Fruit fly (Drosophila melanogaster) whole organism, embryonic: ENCODE measurements around the gene CG6431.

ENCODE experiments used
- Ada2b ChIP-seq: fragments of 200-800 bp; sonication (Bioruptor generic); IDR thresholded peaks from 2 replicates; pipeline ENCODE4 v1.3.6; 2022; ENCODE audit warnings: missing biosample characterization, missing genetic modification characterization
- Atf6 ChIP-seq: fragments of 200-800 bp; sonication (Bioruptor generic); IDR thresholded peaks from 2 replicates; pipeline ENCODE4 v1.3.6; 2022; ENCODE audit warnings: missing biosample characterization, missing genetic modification characterization
- BtbVII ChIP-seq: fragments of 200-800 bp; sonication (Bioruptor generic); optimal IDR thresholded peaks from 3 replicates; lab custom pipeline; 2017; ENCODE audit warnings: missing biosample characterization, mild to moderate bottlenecking, missing genetic modification characterization
- CG12391 ChIP-seq: fragments of 200-800 bp; sonication (Bioruptor generic); optimal IDR thresholded peaks from 3 replicates; lab custom pipeline; 2018; ENCODE audit warnings: missing biosample characterization, mild to moderate bottlenecking, missing genetic modification characterization, moderate library complexity
- CG13424 ChIP-seq: fragments of 200-800 bp; sonication (Bioruptor generic); optimal IDR thresholded peaks from 2 replicates; lab custom pipeline; 2019; ENCODE audit warnings: missing biosample characterization, mild to moderate bottlenecking, missing genetic modification characterization, moderate library complexity
- CG14441 ChIP-seq: fragments of 200-800 bp; sonication (Bioruptor generic); IDR thresholded peaks from 2 replicates; pipeline ENCODE4 v1.3.6; 2022; ENCODE audit warnings: missing biosample characterization, missing genetic modification characterization
- CG15514 ChIP-seq: fragments of 200-800 bp; sonication (Bioruptor generic); optimal IDR thresholded peaks from 3 replicates; lab custom pipeline; 2017; ENCODE audit warnings: missing biosample characterization, missing genetic modification characterization, mild to moderate bottlenecking, moderate library complexity, missing genetic modification reagents
- CG1603 ChIP-seq: fragments of 200-800 bp; sonication (Bioruptor generic); optimal IDR thresholded peaks from 2 replicates; lab custom pipeline; 2019; ENCODE audit warnings: missing biosample characterization, mild to moderate bottlenecking, missing genetic modification characterization, moderate library complexity
- CG17568 ChIP-seq: fragments of 200-800 bp; sonication (Bioruptor generic); optimal IDR thresholded peaks from 2 replicates; lab custom pipeline; 2018; ENCODE audit warnings: missing biosample characterization, mild to moderate bottlenecking, missing genetic modification characterization, moderate library complexity
- CG2120 ChIP-seq: fragments of 200-800 bp; sonication (Bioruptor generic); optimal IDR thresholded peaks from 3 replicates; lab custom pipeline; 2016; ENCODE audit warnings: missing biosample characterization, missing genetic modification characterization
- CG2712 ChIP-seq: fragments of 200-800 bp; optimal IDR thresholded peaks from 3 replicates; lab custom pipeline; 2019; ENCODE audit warnings: missing biosample characterization, mild to moderate bottlenecking, missing genetic modification characterization, moderate library complexity
- CG3065 ChIP-seq: fragments of 200-800 bp; sonication (Bioruptor generic); optimal IDR thresholded peaks from 2 replicates; lab custom pipeline; 2016; ENCODE audit warnings: missing biosample characterization, missing genetic modification characterization
- CG32767 ChIP-seq: fragments of 200-800 bp; sonication (Bioruptor generic); IDR thresholded peaks from 2 replicates; pipeline ENCODE4 v1.3.6; 2022; ENCODE audit warnings: missing biosample characterization, missing genetic modification characterization
- CG3847 ChIP-seq: fragments of 200-800 bp; sonication (Bioruptor generic); IDR thresholded peaks from 2 replicates; pipeline ENCODE4 v1.3.6; 2022; ENCODE audit warnings: missing biosample characterization, missing genetic modification characterization
- CG3995 ChIP-seq: fragments of 200-800 bp; sonication (Bioruptor generic); optimal IDR thresholded peaks from 3 replicates; lab custom pipeline; 2016; ENCODE audit warnings: missing biosample characterization, missing genetic modification characterization
- CG42726 ChIP-seq: fragments of 200-800 bp; sonication (Bioruptor generic); IDR thresholded peaks from 2 replicates; pipeline ENCODE4 v1.3.6; 2022; ENCODE audit warnings: missing biosample characterization, missing genetic modification characterization; ENCODE audit not compliant: partially characterized antibody
- CG4730 ChIP-seq: fragments of 200-800 bp; sonication (Bioruptor generic); IDR thresholded peaks from 2 replicates; pipeline ENCODE4 v1.3.6; 2022; ENCODE audit warnings: missing biosample characterization, missing genetic modification characterization
- CG6791 ChIP-seq: fragments of 200-800 bp; sonication (Bioruptor generic); IDR thresholded peaks from 3 replicates; pipeline ENCODE4 v1.3.6; 2022; ENCODE audit warnings: missing biosample characterization, missing genetic modification characterization; ENCODE audit not compliant: partially characterized antibody
- CG7357 ChIP-seq: fragments of 200-800 bp; sonication (Bioruptor generic); IDR thresholded peaks from 3 replicates; pipeline ENCODE4 v1.3.6; 2022; ENCODE audit warnings: missing biosample characterization, missing genetic modification characterization
- CG8359 ChIP-seq: fragments of 200-800 bp; sonication (Bioruptor generic); optimal IDR thresholded peaks from 2 replicates; lab custom pipeline; 2017; ENCODE audit warnings: missing biosample characterization, mild to moderate bottlenecking, missing genetic modification characterization, borderline replicate concordance
- CG8388 ChIP-seq: fragments of 200-800 bp; sonication (Bioruptor generic); optimal IDR thresholded peaks from 2 replicates; lab custom pipeline; 2019; ENCODE audit warnings: missing biosample characterization, mild to moderate bottlenecking, missing genetic modification characterization, moderate library complexity
- CG9797 ChIP-seq: fragments of 200-800 bp; sonication (Bioruptor generic); optimal IDR thresholded peaks from 3 replicates; lab custom pipeline; 2018; ENCODE audit warnings: missing biosample characterization, mild to moderate bottlenecking, missing genetic modification characterization
- CG9817 ChIP-seq: fragments of 200-800 bp; sonication (Bioruptor generic); optimal IDR thresholded peaks from 2 replicates; lab custom pipeline; 2018; ENCODE audit warnings: missing biosample characterization, mild to moderate bottlenecking, missing genetic modification characterization, moderate library complexity
- Deaf1 ChIP-seq: fragments of 200-800 bp; optimal IDR thresholded peaks from 3 replicates; lab custom pipeline; 2019; ENCODE audit warnings: missing biosample characterization, mild to moderate bottlenecking, missing genetic modification characterization, moderate library complexity
- Eip74EF ChIP-seq, 2 experiments: fragments of 200-800 bp in 1 of 2; fragments of >200 bp in 1 of 2; sonication (Bioruptor generic) in 1 of 2; optimal IDR thresholded peaks; 2 replicates each; lab custom pipeline; 2017 to 2019; ENCODE audit warnings: missing biosample characterization in 2 of 2, missing genetic modification characterization in 2 of 2, mild to moderate bottlenecking in 1 of 2, moderate library complexity in 1 of 2
- Ets65A ChIP-seq: fragments of 200-800 bp; sonication (Bioruptor generic); peaks from one replicate; lab custom pipeline; 2016; ENCODE audit warnings: missing biosample characterization, missing genetic modification characterization
- Fer2 ChIP-seq: fragments of 200-800 bp; sonication (Bioruptor generic); optimal IDR thresholded peaks from 2 replicates; lab custom pipeline; 2018; ENCODE audit warnings: missing biosample characterization, mild to moderate bottlenecking, missing genetic modification characterization, moderate library complexity
- Fer3 ChIP-seq: fragments of 200-800 bp; sonication (Bioruptor generic); optimal IDR thresholded peaks from 2 replicates; lab custom pipeline; 2018; ENCODE audit warnings: missing biosample characterization, mild to moderate bottlenecking, missing genetic modification characterization, moderate library complexity
- H15 ChIP-seq: fragments of 200-800 bp; sonication (Bioruptor generic); IDR thresholded peaks from 3 replicates; pipeline ENCODE4 v1.3.6; 2022; ENCODE audit warnings: missing biosample characterization, missing genetic modification characterization
- Hr51 ChIP-seq, 2 experiments: fragments of 200-800 bp; sonication (Bioruptor generic); optimal IDR thresholded peaks; 2 replicates in 1 of 2; 3 replicates in 1 of 2; lab custom pipeline; 2016 to 2018; ENCODE audit warnings: missing biosample characterization in 2 of 2, missing genetic modification characterization in 2 of 2, mild to moderate bottlenecking in 1 of 2, moderate library complexity in 1 of 2
- MBD-R2 ChIP-seq: fragments of 200-800 bp; sonication (Bioruptor generic); IDR thresholded peaks from 2 replicates; pipeline ENCODE4 v1.3.6; 2022; ENCODE audit warnings: missing biosample characterization, missing genetic modification characterization
- Meics ChIP-seq: fragments of 200-800 bp; sonication (Bioruptor generic); optimal IDR thresholded peaks from 2 replicates; lab custom pipeline; 2017; ENCODE audit warnings: missing biosample characterization, mild to moderate bottlenecking, missing genetic modification characterization
- Nf-YB ChIP-seq: fragments of 200-800 bp; sonication (Bioruptor generic); optimal IDR thresholded peaks from 3 replicates; lab custom pipeline; 2019; ENCODE audit warnings: missing biosample characterization, mild to moderate bottlenecking, missing genetic modification characterization, moderate library complexity
- NfI ChIP-seq: fragments of 200-800 bp; sonication (Bioruptor generic); optimal IDR thresholded peaks from 3 replicates; lab custom pipeline; 2018; ENCODE audit warnings: missing biosample characterization, mild to moderate bottlenecking, missing genetic modification characterization, moderate library complexity
- Six4 ChIP-seq: fragments of 200-800 bp; sonication (Bioruptor generic); optimal IDR thresholded peaks from 2 replicates; lab custom pipeline; 2016; ENCODE audit warnings: missing biosample characterization, missing genetic modification characterization
- ash1 ChIP-seq: fragments of 200-800 bp; sonication (Bioruptor generic); optimal IDR thresholded peaks from 2 replicates; lab custom pipeline; 2018; ENCODE audit warnings: missing biosample characterization, mild to moderate bottlenecking, missing genetic modification characterization
- chif ChIP-seq, 2 experiments: fragments of 200-800 bp; sonication (Bioruptor generic); optimal IDR thresholded peaks; 3 replicates each; lab custom pipeline; 2016; ENCODE audit warnings: missing biosample characterization in 2 of 2, missing genetic modification characterization in 2 of 2
- dan ChIP-seq: fragments of 200-800 bp; sonication (Bioruptor generic); IDR thresholded peaks from 2 replicates; pipeline ENCODE4 v1.3.6; 2022; ENCODE audit warnings: missing biosample characterization, missing genetic modification characterization
- gce ChIP-seq: fragments of 200-800 bp; sonication (Bioruptor generic); IDR thresholded peaks from 3 replicates; pipeline ENCODE4 v1.3.6; 2022; ENCODE audit warnings: missing biosample characterization, missing genetic modification characterization
- gfzf ChIP-seq: fragments of 200-800 bp; sonication (Bioruptor generic); optimal IDR thresholded peaks from 2 replicates; lab custom pipeline; 2016; ENCODE audit warnings: missing biosample characterization, mild to moderate bottlenecking, missing genetic modification characterization, moderate library complexity
- grau ChIP-seq: fragments of 200-800 bp; optimal IDR thresholded peaks from 3 replicates; lab custom pipeline; 2019; ENCODE audit warnings: missing biosample characterization, mild to moderate bottlenecking, missing genetic modification characterization, moderate library complexity
- gro ChIP-seq: fragments of 200-800 bp; sonication (Bioruptor generic); optimal IDR thresholded peaks from 2 replicates; lab custom pipeline; 2016; ENCODE audit warnings: missing biosample characterization, missing genetic modification characterization
- her ChIP-seq: fragments of 200-800 bp; sonication (Bioruptor generic); optimal IDR thresholded peaks from 2 replicates; lab custom pipeline; 2016; ENCODE audit warnings: missing biosample characterization, missing genetic modification characterization
- jigr1 ChIP-seq: fragments of 200-800 bp; sonication (Bioruptor generic); IDR thresholded peaks from 3 replicates; pipeline ENCODE4 v1.3.6; 2022; ENCODE audit warnings: missing biosample characterization, missing genetic modification characterization
- nerfin-1 ChIP-seq: fragments of 200-800 bp; sonication (Bioruptor generic); optimal IDR thresholded peaks from 3 replicates; lab custom pipeline; 2019; ENCODE audit warnings: missing biosample characterization, mild to moderate bottlenecking, missing genetic modification characterization, moderate library complexity
- nmo ChIP-seq: fragments of 200-800 bp; sonication (Bioruptor generic); optimal IDR thresholded peaks from 2 replicates; lab custom pipeline; 2018; ENCODE audit warnings: missing biosample characterization, mild to moderate bottlenecking, missing genetic modification characterization, moderate library complexity
- odd ChIP-seq: fragments of 200-800 bp; sonication (Bioruptor generic); optimal IDR thresholded peaks from 2 replicates; lab custom pipeline; 2017; ENCODE audit warnings: missing biosample characterization, mild to moderate bottlenecking, missing genetic modification characterization
- phol ChIP-seq: fragments of 200-800 bp; sonication (Bioruptor generic); optimal IDR thresholded peaks from 3 replicates; lab custom pipeline; 2018; ENCODE audit warnings: missing biosample characterization, mild to moderate bottlenecking, missing genetic modification characterization, moderate library complexity
- ssp ChIP-seq: fragments of 200-800 bp; sonication (Bioruptor generic); IDR thresholded peaks from 2 replicates; pipeline ENCODE4 v1.3.6; 2022; ENCODE audit warnings: missing biosample characterization, missing genetic modification characterization
- tap ChIP-seq: fragments of 200-800 bp; optimal IDR thresholded peaks from 3 replicates; lab custom pipeline; 2019; ENCODE audit warnings: missing biosample characterization, mild to moderate bottlenecking, missing genetic modification characterization, moderate library complexity

Gene CG6431

DNA sequence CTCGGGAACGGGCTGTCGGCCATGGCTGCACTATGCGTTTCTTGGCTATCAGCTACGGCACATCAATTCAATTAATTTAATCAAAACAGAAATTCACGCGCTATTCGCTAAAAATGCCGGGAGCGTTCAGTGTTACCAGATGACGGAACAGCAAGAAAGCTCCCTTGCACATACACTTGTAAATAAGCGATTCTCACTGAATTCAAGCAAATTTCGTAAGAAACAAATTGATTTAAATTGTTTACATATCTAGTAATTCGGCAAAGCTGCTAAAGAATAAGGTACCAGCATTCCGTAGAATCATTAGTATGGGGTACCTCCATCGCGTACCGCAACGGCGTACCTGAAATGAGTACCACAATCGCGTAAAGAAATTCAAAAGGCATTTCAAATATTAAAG is 11.9 kb downstream of the CG6431 start, which contains the start of gene Nup107:
TSS of gene Nup107 (minus strand) at position 149 of the 400 bp plus-strand sequence.
- peak; percentile 87 for TF ChIP-seq gfzf (GFP tag; lab: Kevin White, UChicago)
- 0 out of 2 replicates have a peak, but pooled peaks have one; percentile 15 for TF ChIP-seq CG14441
- no peak for TF ChIP-seq CG17568 (GFP tag; lab: Kevin White, UChicago)
- TF ChIP-seq CG3065 (GFP tag; lab: Kevin White, UChicago): peak; percentile 3
- no peak for TF ChIP-seq H15 (GFP tag; lab: Robert Waterston, UW)
- TF ChIP-seq CG8359: no peak
- no peak for TF ChIP-seq CG32767
- peak; percentile 42 for TF ChIP-seq CG13424 (tag; lab: Kevin White, UChicago)
- peak; percentile 8 for TF ChIP-seq her (GFP tag; lab: Kevin White, UChicago)
- TF ChIP-seq CG15514 (GFP tag; lab: Kevin White, UChicago): peak; percentile 49
- no peak for TF ChIP-seq jigr1
- peak; percentile 92 for TF ChIP-seq Ets65A (GFP tag; lab: Kevin White, UChicago)
- TF ChIP-seq Ada2b (GFP tag; lab: Robert Waterston, UW): no peak
- no peak for TF ChIP-seq Six4 (GFP tag; lab: Kevin White, UChicago)
- TF ChIP-seq nerfin-1 (tag; lab: Kevin White, UChicago): peak; percentile 18
- TF ChIP-seq Atf6 (GFP tag; lab: Robert Waterston, UW): no peak
- TF ChIP-seq nmo (GFP tag; lab: Kevin White, UChicago): peak; percentile 52
- TF ChIP-seq Eip74EF (GFP tag; optimal IDR thresholded peaks at IDR 0.05; lab: Kevin White, UChicago): no peak
- no peak for TF ChIP-seq CG8388
- TF ChIP-seq CG2120 (GFP tag; lab: Kevin White, UChicago): peak; percentile 38
- peak; percentile 40 for TF ChIP-seq grau (tag; lab: Kevin White, UChicago)
- TF ChIP-seq CG6791 (GFP tag; lab: Robert Waterston, UW): no peak
- TF ChIP-seq CG12391 (tag; lab: Kevin White, UChicago): peak; percentile 32
- TF ChIP-seq CG1603 (tag; lab: Kevin White, UChicago): peak; percentile 81
- no peak for TF ChIP-seq CG4730
- TF ChIP-seq CG2712 (tag; lab: Kevin White, UChicago): peak; percentile 44
- no peak for TF ChIP-seq CG42726 (GFP tag; lab: Robert Waterston, UW)
- TF ChIP-seq chif (GFP tag; optimal IDR thresholded peaks at IDR 0.05; lab: Kevin White, UChicago): peak in 1 of 2 experiments; percentile 34
- peak; percentile 85 for TF ChIP-seq MBD-R2 (GFP tag; lab: Robert Waterston, UW)
- peak; percentile 41 for TF ChIP-seq gro (GFP tag; lab: Kevin White, UChicago)
- no peak for TF ChIP-seq BtbVII
- TF ChIP-seq ash1 (GFP tag; lab: Kevin White, UChicago): no peak
- peak; percentile 37 for TF ChIP-seq CG9817 (tag; lab: Kevin White, UChicago)
- peak; percentile 29 for TF ChIP-seq NfI
- no peak for TF ChIP-seq Fer3
- no peak for TF ChIP-seq gce (GFP tag; lab: Robert Waterston, UW)
- peak; percentile 68 for TF ChIP-seq CG9797
- peak; percentile 94 for TF ChIP-seq CG7357 (GFP tag; lab: Robert Waterston, UW)
- no peak for TF ChIP-seq Hr51 (GFP tag; optimal IDR thresholded peaks at IDR 0.05; lab: Kevin White, UChicago)
- no peak for TF ChIP-seq odd (GFP tag; lab: Kevin White, UChicago)
- TF ChIP-seq CG3847 (GFP tag; lab: Robert Waterston, UW): 0 out of 2 replicates have a peak, but pooled peaks have one; percentile 25
- TF ChIP-seq dan: no peak
- TF ChIP-seq phol (tag; lab: Kevin White, UChicago): peak; percentile 62
- TF ChIP-seq Nf-YB (GFP tag; lab: Kevin White, UChicago): no peak
- TF ChIP-seq ssp (GFP tag; lab: Robert Waterston, UW): peak; percentile 96
- no peak for TF ChIP-seq Meics (GFP tag; lab: Kevin White, UChicago)
- TF ChIP-seq Fer2 (tag; lab: Kevin White, UChicago): no peak
- TF ChIP-seq CG3995: no peak
- TF ChIP-seq Deaf1 (tag; lab: Kevin White, UChicago): no peak
- TF ChIP-seq tap (tag; lab: Kevin White, UChicago): no peak
